Fruit fly (Drosophila melanogaster) whole organism, pupa: ENCODE measurements around the gene CG32708.

Experiments used
- CG10348 ChIP-seq: fragments of 200-800 bp; sonication (Bioruptor generic); IDR thresholded peaks from 2 replicates; pipeline ENCODE4 v1.3.6; 2022; ENCODE audit warnings: missing biosample characterization, missing genetic modification characterization
- CG12605 ChIP-seq: fragments of 200-800 bp; sonication (Bioruptor generic); IDR thresholded peaks from 2 replicates; pipeline ENCODE4 v1.3.6; 2022; ENCODE audit warnings: missing biosample characterization, missing genetic modification characterization
- CG13204 ChIP-seq: fragments of 200-800 bp; sonication (Bioruptor generic); optimal IDR thresholded peaks from 2 replicates; lab custom pipeline; 2018; ENCODE audit warnings: missing biosample characterization, mild to moderate bottlenecking, missing genetic modification characterization, moderate library complexity
- CG14655 ChIP-seq: fragments of 200-800 bp; sonication (Bioruptor generic); optimal IDR thresholded peaks from 3 replicates; lab custom pipeline; 2017; ENCODE audit warnings: mild to moderate bottlenecking, missing biosample characterization, missing genetic modification reagents, missing genetic modification characterization
- CG15710 ChIP-seq: fragments of 200-800 bp; sonication (Bioruptor generic); optimal IDR thresholded peaks from 2 replicates; lab custom pipeline; 2018; ENCODE audit warnings: missing biosample characterization, mild to moderate bottlenecking, missing genetic modification characterization, moderate library complexity
- CG17806 ChIP-seq: fragments of 200-800 bp; sonication (Bioruptor generic); optimal IDR thresholded peaks from 2 replicates; lab custom pipeline; 2018; ENCODE audit warnings: missing biosample characterization, mild to moderate bottlenecking, missing genetic modification characterization, moderate library complexity
- CG32121 ChIP-seq: fragments of 200-800 bp; sonication (Bioruptor generic); IDR thresholded peaks from 2 replicates; pipeline ENCODE4 v1.3.6; 2022; ENCODE audit warnings: missing biosample characterization, missing genetic modification characterization
- CG34367 ChIP-seq: fragments of 200-800 bp; sonication (Bioruptor generic); optimal IDR thresholded peaks from 2 replicates; lab custom pipeline; 2018; ENCODE audit warnings: missing biosample characterization, mild to moderate bottlenecking, missing genetic modification characterization
- CG4496 ChIP-seq: fragments of 200-800 bp; sonication (Bioruptor generic); IDR thresholded peaks from 3 replicates; pipeline ENCODE4 v1.3.6; 2022; ENCODE audit warnings: missing biosample characterization, missing genetic modification characterization
- CG8159 ChIP-seq: fragments of 200-800 bp; sonication (Bioruptor generic); optimal IDR thresholded peaks from 3 replicates; lab custom pipeline; 2018; ENCODE audit warnings: missing biosample characterization, mild to moderate bottlenecking, missing genetic modification characterization, moderate library complexity
- CG8301 ChIP-seq: fragments of 200-800 bp; sonication (Bioruptor generic); optimal IDR thresholded peaks from 2 replicates; lab custom pipeline; 2018; ENCODE audit warnings: missing biosample characterization, mild to moderate bottlenecking, missing genetic modification characterization
- CG9948 ChIP-seq: fragments of 200-800 bp; sonication (Bioruptor generic); optimal IDR thresholded peaks from 2 replicates; lab custom pipeline; 2018; ENCODE audit warnings: missing biosample characterization, mild to moderate bottlenecking, missing genetic modification characterization, moderate library complexity
- D1 ChIP-seq: fragments of 200-800 bp; sonication (Bioruptor generic); optimal IDR thresholded peaks from 2 replicates; lab custom pipeline; 2018; ENCODE audit warnings: missing biosample characterization, mild to moderate bottlenecking, missing genetic modification characterization, moderate library complexity
- EcR ChIP-seq: fragments of 200-800 bp; sonication (Bioruptor generic); optimal IDR thresholded peaks from 3 replicates; lab custom pipeline; 2019; ENCODE audit warnings: missing biosample characterization, missing genetic modification characterization, mild to moderate bottlenecking, moderate library complexity, missing genetic modification reagents
- Ets98B ChIP-seq: fragments of 200-800 bp; sonication (Bioruptor generic); IDR thresholded peaks from 2 replicates; pipeline ENCODE4 v1.3.6; 2022; ENCODE audit warnings: missing biosample characterization, missing genetic modification characterization
- Pif1A ChIP-seq: fragments of 200-800 bp; sonication (Bioruptor generic); optimal IDR thresholded peaks from 3 replicates; lab custom pipeline; 2016; ENCODE audit warnings: missing biosample characterization, missing genetic modification characterization
- Pif1B ChIP-seq: fragments of 200-800 bp; sonication (Bioruptor generic); optimal IDR thresholded peaks from 3 replicates; lab custom pipeline; 2016; ENCODE audit warnings: missing biosample characterization, missing genetic modification characterization
- Snoo ChIP-seq: fragments of 200-800 bp; sonication (Bioruptor generic); optimal IDR thresholded peaks from 3 replicates; lab custom pipeline; 2017; ENCODE audit warnings: missing biosample characterization, mild to moderate bottlenecking, missing genetic modification characterization, inconsistent platforms
- fd96Ca ChIP-seq: fragments of 200-800 bp; sonication (Bioruptor generic); IDR thresholded peaks from 3 replicates; pipeline ENCODE4 v1.3.6; 2022; ENCODE audit warnings: missing biosample characterization, missing genetic modification characterization
- gl ChIP-seq: fragments of 200-800 bp; sonication (Bioruptor generic); optimal IDR thresholded peaks from 2 replicates; lab custom pipeline; 2018; ENCODE audit warnings: missing biosample characterization, mild to moderate bottlenecking, missing genetic modification characterization
- rn ChIP-seq: fragments of 200-800 bp; sonication (Bioruptor generic); IDR thresholded peaks from 2 replicates; pipeline ENCODE4 v1.3.6; 2022; ENCODE audit warnings: missing biosample characterization, missing genetic modification characterization

Gene CG32708

DNA sequence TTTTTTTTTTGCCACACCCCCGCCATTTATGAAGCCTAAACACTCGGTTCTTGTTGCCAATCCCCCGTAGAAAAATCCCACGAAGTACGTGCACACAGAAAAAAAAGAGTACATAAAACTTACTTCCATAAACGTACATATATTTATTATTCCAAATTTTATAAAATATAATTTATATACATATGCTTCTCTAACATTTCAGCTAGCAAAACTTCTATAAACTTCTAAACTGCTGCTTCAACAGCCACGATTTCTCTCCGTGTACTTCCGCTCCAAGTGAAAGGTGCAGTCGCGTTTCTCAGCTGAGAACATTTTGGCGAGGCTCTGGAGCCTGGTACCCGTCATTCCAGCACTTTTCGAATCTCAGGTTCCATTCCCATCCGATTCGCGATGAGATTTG is 23.1 kb upstream of the CG32708 start:
- TF ChIP-seq Pif1B (GFP tag; lab: Kevin White, UChicago) (peak; percentile 73), CG9948 (peak; percentile 38), CG14655 (GFP tag; lab: Kevin White, UChicago) (peak; percentile 45), CG8301 (tag; lab: Kevin White, UChicago) (peak; percentile 37), CG4496 (GFP tag; lab: Robert Waterston, UW) (peak; percentile 83), CG15710 (peak; percentile 57), CG12605 (GFP tag; lab: Robert Waterston, UW) (peak; percentile 72), Pif1A (GFP tag; lab: Kevin White, UChicago) (peak; percentile 29), CG17806 (tag; lab: Kevin White, UChicago) (peak; percentile 26), CG8159 (tag; lab: Kevin White, UChicago) (peak; percentile 40), CG32121 (peak; percentile 74), fd96Ca (GFP tag; lab: Robert Waterston, UW) (peak; percentile 73), EcR (GFP tag; lab: Kevin White, UChicago) (no peak), rn (peak; percentile 5; the same call in 1 of the 2 replicates), Ets98B (GFP tag; lab: Robert Waterston, UW) (peak; percentile 61), Snoo (tag; lab: Kevin White, UChicago) (peak; percentile 44), CG10348 (GFP tag; lab: Robert Waterston, UW) (no peak), CG13204 (GFP tag; lab: Kevin White, UChicago) (no peak), gl (tag; lab: Kevin White, UChicago) (no peak)

DNA sequence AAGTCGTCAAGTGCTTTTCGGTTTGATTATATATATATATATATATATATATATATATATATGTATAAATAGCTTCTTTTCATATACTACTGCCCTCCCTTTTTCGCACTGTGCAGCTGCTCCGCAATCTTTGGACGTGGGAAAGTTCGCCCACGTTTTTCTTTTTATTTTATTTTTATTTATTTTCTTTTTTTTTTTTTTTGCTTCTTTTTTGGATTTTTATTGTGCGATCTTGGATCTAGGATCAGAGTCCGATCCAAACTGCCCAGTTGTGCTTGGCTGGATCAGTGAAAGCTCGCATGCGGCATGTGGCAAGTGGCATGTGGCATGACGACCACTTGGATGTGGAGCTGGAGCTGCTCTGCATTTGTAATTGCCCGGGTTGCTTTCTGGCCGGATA is 22.3 kb upstream of the CG32708 start:
- TF ChIP-seq EcR (GFP tag; lab: Kevin White, UChicago) (no peak), fd96Ca (GFP tag; lab: Robert Waterston, UW) (no peak)

DNA sequence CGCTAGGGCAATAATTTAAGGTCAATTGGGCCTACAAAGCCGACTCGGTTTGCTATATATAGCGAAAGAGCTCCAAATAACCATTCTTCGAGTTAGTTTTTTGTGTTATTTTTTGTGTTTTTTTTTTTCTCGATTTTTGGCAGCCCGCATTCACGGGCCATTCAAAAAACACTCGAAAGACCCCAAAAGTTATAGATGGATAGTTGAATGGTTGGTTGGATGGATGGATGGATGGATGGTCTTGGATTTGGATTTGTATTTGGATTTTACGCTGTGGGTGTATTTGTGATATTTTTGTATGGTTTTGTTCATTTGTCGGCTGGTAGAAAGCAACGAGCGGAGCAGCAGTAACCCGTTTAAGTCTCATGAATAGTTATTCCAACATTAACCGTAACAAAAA is 21.7 kb upstream of the CG32708 start:
- TF ChIP-seq CG13204 (GFP tag; lab: Kevin White, UChicago) (no peak), CG10348 (GFP tag; lab: Robert Waterston, UW) (no peak), CG9948 (no peak), Pif1A (GFP tag; lab: Kevin White, UChicago) (no peak), CG15710 (no peak)

DNA sequence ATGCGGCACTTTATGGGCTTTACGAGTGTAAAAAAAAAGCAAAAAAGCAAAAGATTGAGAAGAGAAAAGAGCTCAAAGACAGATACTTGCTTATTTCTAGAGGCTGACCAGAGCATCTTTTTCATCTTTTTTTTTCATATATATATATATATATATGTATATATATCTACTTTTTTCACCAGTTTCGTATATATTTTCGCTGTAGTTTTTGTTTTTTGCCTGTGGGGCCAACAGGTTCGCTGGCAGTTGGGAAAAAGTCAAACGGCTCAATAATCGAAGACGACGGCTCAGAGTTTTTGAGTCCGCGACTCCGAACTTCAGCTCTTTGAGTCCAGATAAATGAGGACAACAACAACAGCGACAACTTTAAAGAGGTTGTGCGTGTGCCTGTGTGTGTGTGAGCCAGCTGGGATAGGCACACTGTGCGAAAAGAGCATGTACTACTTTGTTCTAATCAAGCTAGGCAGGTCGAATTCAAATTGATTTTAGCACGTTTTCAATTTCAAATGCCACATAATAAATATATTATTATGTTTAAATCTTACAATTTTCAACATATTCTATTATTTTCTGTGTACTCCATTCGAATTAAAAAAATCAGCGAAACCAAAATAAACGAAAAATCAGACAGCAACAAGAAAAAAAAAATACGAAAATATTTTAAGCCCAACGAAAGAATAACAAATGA is 18.8 kb upstream of the CG32708 start:
- TF ChIP-seq CG17806 (tag; lab: Kevin White, UChicago) (peak; percentile 72), CG34367 (peak; percentile 56), Snoo (tag; lab: Kevin White, UChicago) (peak; percentile 80), CG14655 (GFP tag; lab: Kevin White, UChicago) (peak; percentile 65), gl (tag; lab: Kevin White, UChicago) (peak; percentile 28), CG10348 (GFP tag; lab: Robert Waterston, UW) (no peak), CG8159 (tag; lab: Kevin White, UChicago) (peak; percentile 81), D1 (tag; lab: Kevin White, UChicago) (peak; percentile 62), CG15710 (peak; percentile 77), Ets98B (GFP tag; lab: Robert Waterston, UW) (peak; percentile 81), CG13204 (GFP tag; lab: Kevin White, UChicago) (peak; percentile 42), Pif1B (GFP tag; lab: Kevin White, UChicago) (peak; percentile 79), Pif1A (GFP tag; lab: Kevin White, UChicago) (peak; percentile 75), EcR (GFP tag; lab: Kevin White, UChicago) (peak; percentile 56), fd96Ca (GFP tag; lab: Robert Waterston, UW) (peak; percentile 65; the same call in 2 of the 3 replicates), CG12605 (GFP tag; lab: Robert Waterston, UW) (peak; percentile 55; the same call in 1 of the 2 replicates), rn (peak; percentile 60), CG4496 (GFP tag; lab: Robert Waterston, UW) (peak; percentile 87), CG9948 (peak; percentile 60), CG8301 (tag; lab: Kevin White, UChicago) (peak; percentile 59), CG32121 (peak; percentile 85)

DNA sequence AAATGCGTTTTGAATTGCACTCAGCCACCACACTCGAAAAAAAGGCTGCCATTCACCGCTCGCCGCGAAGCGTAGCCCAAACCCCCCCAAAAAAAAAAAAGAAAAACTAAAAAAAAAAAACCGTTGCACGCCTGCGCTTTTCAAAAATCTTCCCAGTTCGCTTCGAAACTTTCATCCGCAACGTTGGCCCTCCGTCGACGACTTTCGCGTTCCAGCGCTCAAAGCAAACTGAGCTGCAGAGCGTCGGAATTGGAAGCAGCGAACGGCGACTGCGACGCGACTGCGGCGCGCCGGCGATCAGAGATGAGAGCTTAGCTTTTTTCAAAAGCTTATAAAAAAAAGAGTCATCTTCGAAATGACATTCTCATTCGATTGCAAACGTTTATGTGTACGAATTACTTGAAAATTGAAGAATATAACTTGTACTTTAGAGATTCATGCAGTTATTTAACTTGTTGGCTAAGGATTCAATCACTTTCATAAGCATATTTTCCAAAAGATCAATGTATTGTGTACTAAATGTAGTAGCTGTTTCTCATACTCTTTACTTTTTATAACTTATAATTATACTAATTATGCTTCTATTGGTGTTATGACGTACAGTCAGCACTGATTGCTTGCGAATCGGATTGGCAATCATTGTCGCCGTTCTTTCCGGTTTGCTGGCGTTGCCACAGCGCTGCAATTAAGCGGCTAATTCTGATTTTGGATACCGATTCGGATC is 17.8 kb upstream of the CG32708 start, which contains the start of gene CG15365:
CG15365 (minus strand) TSS at position 230 of the 724 bp plus-strand sequence.
- no peak for TF ChIP-seq D1 (tag; lab: Kevin White, UChicago)
- no peak for TF ChIP-seq CG12605 (GFP tag; lab: Robert Waterston, UW)
- no peak for TF ChIP-seq CG9948
- TF ChIP-seq EcR (GFP tag; lab: Kevin White, UChicago): no peak
- TF ChIP-seq gl (tag; lab: Kevin White, UChicago): no peak
- peak; percentile 37 for TF ChIP-seq CG34367
- TF ChIP-seq CG14655 (GFP tag; lab: Kevin White, UChicago): peak; percentile 18
- TF ChIP-seq CG8301 (tag; lab: Kevin White, UChicago): no peak
- TF ChIP-seq CG8159 (tag; lab: Kevin White, UChicago): peak; percentile 16
- TF ChIP-seq rn: no peak
- TF ChIP-seq CG10348 (GFP tag; lab: Robert Waterston, UW): no peak
- TF ChIP-seq CG17806 (tag; lab: Kevin White, UChicago): no peak
- TF ChIP-seq CG4496 (GFP tag; lab: Robert Waterston, UW): peak; percentile 52; the same call in 1 of the 3 replicates
- TF ChIP-seq Ets98B (GFP tag; lab: Robert Waterston, UW): peak; percentile 20; the same call in 1 of the 2 replicates
- peak; percentile 6 for TF ChIP-seq Pif1B (GFP tag; lab: Kevin White, UChicago)
- no peak for TF ChIP-seq CG13204 (GFP tag; lab: Kevin White, UChicago)
- TF ChIP-seq Snoo (tag; lab: Kevin White, UChicago): no peak
- peak; percentile 9 for TF ChIP-seq Pif1A (GFP tag; lab: Kevin White, UChicago)
- TF ChIP-seq CG32121: peak; percentile 9; the same call in 1 of the 2 replicates
- peak; percentile 32 for TF ChIP-seq CG15710
- peak; percentile 26; the same call in 1 of the 3 replicates for TF ChIP-seq fd96Ca (GFP tag; lab: Robert Waterston, UW)
